Worm (Caenorhabditis elegans): ENCODE data around the gene icd-1.
"Not testable (repeated sequence)": the region's sequence is repeated elsewhere in the genome, so short reads cannot be mapped to it uniquely, and the experiment has no call there.

Gene icd-1

DNA sequence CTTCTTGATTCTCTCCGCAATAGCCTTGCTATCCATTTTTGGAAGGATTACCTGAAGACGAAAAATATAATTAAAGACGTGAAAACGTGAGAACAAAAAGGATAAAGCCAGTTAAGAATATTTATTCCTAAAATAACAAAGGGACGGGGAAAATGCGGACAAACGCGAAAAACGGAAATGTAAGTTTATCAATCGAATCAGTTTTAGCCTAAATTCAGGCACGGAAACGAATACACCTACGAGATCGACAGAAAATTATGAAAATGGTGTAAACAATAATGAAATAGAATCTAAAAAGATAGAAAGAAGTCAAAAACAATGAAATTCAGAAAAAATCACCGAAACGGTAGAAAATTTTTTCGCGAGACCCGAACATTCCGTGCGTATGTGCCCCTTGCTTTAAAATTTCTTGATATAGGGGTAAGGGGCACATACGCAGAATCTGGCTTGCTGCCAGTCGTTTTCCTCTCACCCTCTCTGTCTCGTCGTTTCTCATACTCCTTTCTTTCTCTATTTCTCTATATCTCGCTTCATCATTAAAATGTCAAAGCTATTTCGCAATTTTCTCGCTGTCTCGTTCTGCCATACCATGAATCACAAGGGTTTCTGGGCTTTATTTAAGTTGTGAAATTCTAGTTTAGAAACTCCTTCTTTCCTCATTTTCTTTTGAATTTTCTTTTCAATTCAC is at the start of gene icd-1:
Gene icd-1, minus strand, starts transcription at position 51 of the 688 bp plus-strand sequence.
- TF ChIP-seq dao-5 (tag; optimal IDR thresholded peaks at IDR 0.05): no peak
- TF ChIP-seq him-1 (tag; optimal IDR thresholded peaks at IDR 0.05): peak; percentile 78
- TF ChIP-seq W03F9.2 (tag; optimal IDR thresholded peaks at IDR 0.05): peak; percentile 95

DNA sequence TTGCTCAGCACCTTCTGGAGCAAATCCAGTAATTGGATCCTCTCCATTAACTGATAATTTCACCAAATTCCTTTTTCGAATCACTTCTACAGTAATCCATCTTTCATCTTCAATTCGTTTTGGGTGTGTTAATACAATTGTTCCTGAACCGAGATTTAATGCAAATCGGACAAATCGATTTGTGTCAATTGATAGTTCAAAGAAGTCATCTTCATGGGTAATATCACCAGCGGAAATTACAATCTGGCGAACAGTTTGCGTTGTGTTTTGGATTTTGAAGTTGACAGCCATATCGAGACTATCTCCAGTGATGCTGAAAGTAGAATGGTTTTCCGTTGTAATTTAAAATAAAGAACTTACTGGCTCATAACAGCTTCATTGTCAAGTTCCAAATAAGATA is 49.4 kb upstream of the icd-1 start:
- TF ChIP-seq W03F9.2 (tag; optimal IDR thresholded peaks at IDR 0.05): no peak
- TF ChIP-seq him-1 (tag; optimal IDR thresholded peaks at IDR 0.05): no peak
- TF ChIP-seq dao-5 (tag; optimal IDR thresholded peaks at IDR 0.05): no peak

DNA sequence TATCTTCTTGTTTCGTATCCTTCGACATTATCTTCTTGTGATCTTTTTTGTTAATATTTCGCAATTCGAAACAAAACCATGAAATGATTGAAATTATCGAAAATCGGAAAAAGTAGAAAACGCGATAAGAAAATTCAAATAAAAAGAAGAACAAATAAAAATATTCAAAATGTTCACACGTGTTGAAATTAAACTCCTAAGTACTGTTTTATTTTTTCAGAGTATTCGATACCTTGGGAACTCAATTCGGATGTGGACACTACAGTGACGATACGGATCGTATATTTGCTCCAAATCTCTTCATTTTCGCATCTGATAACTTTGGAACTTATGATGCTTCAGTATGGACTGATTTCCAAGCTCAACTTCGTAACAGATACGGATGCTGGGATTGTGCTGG is 47.7 kb upstream of the icd-1 start, which contains the start of gene T19D12.5:
Gene T19D12.5, minus strand, starts transcription at position 101 of the 400 bp plus-strand sequence.
- no peak for TF ChIP-seq him-1 (tag; optimal IDR thresholded peaks at IDR 0.05)
- TF ChIP-seq W03F9.2 (tag; optimal IDR thresholded peaks at IDR 0.05): no peak
- TF ChIP-seq dao-5 (tag; optimal IDR thresholded peaks at IDR 0.05): no peak

DNA sequence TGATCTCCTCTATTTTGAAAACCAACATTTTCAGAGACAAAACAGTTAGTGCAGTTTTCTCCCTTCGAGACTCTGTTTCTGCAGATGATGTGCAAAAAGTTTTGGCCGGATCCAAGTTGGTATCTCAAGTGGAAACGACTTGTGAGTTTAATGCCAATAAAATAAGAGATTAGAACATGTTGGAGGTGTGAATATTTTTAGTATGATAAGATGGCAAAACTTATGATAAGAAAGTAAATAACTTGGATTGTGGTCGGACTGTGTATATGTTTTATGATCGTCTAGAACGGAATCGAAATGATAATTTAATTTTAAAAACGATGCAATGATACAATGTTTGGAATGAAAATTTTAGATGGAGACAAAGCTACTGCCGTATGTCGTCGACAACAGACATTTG is 43.5 kb upstream of the icd-1 start:
- no peak for TF ChIP-seq dao-5 (tag; optimal IDR thresholded peaks at IDR 0.05)
- no peak for TF ChIP-seq him-1 (tag; optimal IDR thresholded peaks at IDR 0.05)
- no peak for TF ChIP-seq W03F9.2 (tag; optimal IDR thresholded peaks at IDR 0.05)

DNA sequence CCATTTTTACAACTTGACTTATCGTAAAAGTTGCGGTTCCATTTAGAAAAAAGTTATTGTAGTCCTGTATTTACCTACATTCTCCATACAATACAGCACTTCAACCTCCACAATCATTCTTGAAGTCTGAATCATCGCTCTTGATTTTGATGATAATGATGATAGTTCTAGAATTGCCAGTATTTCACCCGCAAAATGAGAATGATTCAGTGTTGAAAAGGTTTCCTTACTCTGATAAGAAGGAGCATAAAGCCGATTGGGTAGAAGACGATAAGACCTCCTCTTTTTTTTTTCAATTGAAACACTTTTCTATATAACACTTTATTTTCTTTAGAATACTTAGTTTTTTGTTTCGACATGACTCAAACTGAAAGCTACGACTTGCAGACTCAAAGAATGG is 42.4 kb upstream of the icd-1 start, which contains the start of gene T19D12.4:
Gene T19D12.4, plus strand, starts transcription at position 295 of the 400 bp plus-strand sequence.
- TF ChIP-seq him-1 (tag; optimal IDR thresholded peaks at IDR 0.05) (no peak), dao-5 (tag; optimal IDR thresholded peaks at IDR 0.05) (no peak), W03F9.2 (tag; optimal IDR thresholded peaks at IDR 0.05) (no peak)

DNA sequence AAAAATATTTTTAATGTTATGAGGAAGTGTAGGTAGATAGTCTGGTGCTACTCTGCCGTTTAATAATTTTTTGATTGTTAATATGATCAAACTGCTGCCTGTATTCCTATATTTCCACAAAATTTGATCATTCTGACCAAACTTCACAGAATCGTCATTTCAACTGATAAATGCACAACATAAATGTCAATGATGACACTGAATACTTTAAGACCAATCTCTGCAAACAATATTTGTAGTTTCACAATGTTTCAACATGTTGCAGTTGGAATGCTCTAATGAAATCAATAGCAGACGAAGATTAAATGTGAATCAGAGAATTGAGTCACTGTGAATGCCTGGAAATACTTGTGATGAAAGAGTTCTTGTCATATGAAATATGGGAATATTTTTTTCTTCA is 41.3 kb upstream of the icd-1 start:
- TF ChIP-seq W03F9.2 (tag; optimal IDR thresholded peaks at IDR 0.05) (no peak), dao-5 (tag; optimal IDR thresholded peaks at IDR 0.05) (no peak), him-1 (tag; optimal IDR thresholded peaks at IDR 0.05) (no peak)

DNA sequence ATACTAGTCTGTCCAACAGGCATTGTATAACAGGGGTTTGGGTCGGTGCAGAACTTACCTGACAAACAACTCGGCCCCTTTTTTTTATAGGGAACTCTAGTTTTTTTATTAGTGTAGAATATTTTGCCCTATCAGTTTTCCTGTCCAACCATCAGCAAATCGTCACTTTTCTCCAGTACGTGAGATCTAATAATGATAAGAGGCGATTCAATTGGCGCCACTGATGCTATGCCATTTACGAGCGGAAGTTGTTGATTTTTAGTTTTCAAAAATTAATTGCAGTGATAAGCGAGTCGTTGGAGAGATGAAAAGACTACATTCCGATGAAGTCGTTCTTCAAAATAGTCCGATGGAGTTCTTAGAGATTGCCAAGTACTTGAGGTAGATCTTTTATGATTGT is 39.9 kb upstream of the icd-1 start:
- TF ChIP-seq W03F9.2 (tag; optimal IDR thresholded peaks at IDR 0.05): no peak
- TF ChIP-seq him-1 (tag; optimal IDR thresholded peaks at IDR 0.05): no peak
- TF ChIP-seq dao-5 (tag; optimal IDR thresholded peaks at IDR 0.05): no peak

DNA sequence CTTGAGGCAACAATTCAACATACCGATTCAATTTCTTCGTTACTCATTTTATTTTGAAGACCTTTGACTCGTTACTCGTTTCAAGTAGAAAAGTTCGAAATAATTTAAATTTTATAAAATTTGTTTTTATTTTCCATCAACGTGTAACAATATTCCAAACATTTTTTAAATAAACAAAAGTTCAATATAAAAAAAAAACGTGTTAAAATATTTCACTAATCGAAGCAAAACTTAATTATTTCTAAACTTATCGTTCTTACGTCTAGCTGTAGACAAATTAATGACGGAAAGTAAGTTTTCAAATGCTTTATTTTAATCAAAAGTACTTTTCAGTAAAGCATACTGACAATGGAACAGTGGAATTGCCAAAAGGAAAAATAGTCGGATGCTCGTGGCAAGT is 38.7 kb upstream of the icd-1 start, which contains the start of the genes F54H5.5 and F54H5.2:
Gene F54H5.5, minus strand, starts transcription at position 101 of the 400 bp plus-strand sequence.
Gene F54H5.2, plus strand, starts transcription at position 303 of the 400 bp plus-strand sequence.
- TF ChIP-seq dao-5, him-1, W03F9.2 (tag; optimal IDR thresholded peaks at IDR 0.05): not testable (repeated sequence)

DNA sequence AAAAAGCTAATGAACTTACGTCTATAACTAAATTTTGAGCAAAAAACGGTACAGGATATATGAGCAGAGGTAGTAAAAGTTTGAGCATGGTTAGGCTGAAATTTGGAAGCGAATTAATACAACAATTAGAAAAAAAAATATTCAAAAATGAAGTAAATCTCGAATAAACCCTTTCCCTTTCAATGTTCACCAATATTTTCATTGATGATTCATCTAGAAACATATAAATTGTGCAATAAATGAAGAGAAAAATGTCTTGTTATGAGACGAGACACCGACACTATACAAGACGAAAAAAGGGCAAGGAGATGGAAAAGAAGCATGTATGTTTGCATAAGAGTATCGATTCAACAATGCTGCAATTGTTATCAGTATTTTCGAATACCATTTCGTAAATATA is 36.8 kb upstream of the icd-1 start, which contains the start of gene F54H5.14:
Gene F54H5.14, minus strand, starts transcription at position 101 of the 400 bp plus-strand sequence.
- TF ChIP-seq him-1 (tag; optimal IDR thresholded peaks at IDR 0.05) (no peak), dao-5 (tag; optimal IDR thresholded peaks at IDR 0.05) (no peak), W03F9.2 (tag; optimal IDR thresholded peaks at IDR 0.05) (no peak)

DNA sequence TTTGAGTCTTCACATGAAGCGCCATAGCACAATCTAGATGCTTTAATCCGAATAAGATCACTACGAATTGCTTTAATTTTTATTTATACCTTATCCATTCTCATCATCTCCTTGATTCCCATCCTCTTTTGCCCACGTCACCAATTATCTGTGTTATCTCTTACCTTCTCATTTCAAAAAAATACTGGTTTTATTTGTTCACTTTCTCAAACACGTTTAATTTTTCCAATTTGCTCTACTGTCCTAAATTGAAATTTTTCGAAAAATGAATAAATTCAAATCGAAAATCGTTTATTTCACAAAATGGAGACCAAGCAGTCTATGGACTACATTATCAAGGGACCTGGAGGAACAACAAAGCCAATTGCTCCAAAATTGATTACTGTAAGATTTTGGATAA is 33.4 kb upstream of the icd-1 start, which contains the start of gene F54H5.3:
Gene F54H5.3, plus strand, starts transcription at position 301 of the 400 bp plus-strand sequence.
- no peak for TF ChIP-seq him-1 (tag; optimal IDR thresholded peaks at IDR 0.05)
- no peak for TF ChIP-seq dao-5 (tag; optimal IDR thresholded peaks at IDR 0.05)
- no peak for TF ChIP-seq W03F9.2 (tag; optimal IDR thresholded peaks at IDR 0.05)

DNA sequence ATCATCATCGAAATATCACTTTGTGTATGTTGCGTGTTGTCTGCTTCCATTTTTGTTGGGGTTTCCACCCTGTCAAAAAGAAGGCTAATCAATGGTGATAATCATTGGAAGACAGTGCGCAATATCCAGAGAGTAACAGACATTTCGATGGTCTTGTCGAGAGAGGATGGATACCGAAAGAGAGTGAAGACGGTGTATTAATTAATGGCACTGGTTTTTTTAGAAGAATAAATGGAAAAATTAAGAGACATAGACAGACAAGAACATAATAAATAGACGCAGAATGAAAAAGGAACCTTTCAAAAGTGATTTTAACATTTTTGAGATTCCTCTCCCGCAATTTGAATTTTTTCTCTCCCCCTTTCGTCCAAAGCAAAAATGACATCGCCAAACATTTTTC is 30.6 kb upstream of the icd-1 start:
- TF ChIP-seq dao-5 (tag; optimal IDR thresholded peaks at IDR 0.05): no peak
- no peak for TF ChIP-seq him-1 (tag; optimal IDR thresholded peaks at IDR 0.05)
- TF ChIP-seq W03F9.2 (tag; optimal IDR thresholded peaks at IDR 0.05): no peak

DNA sequence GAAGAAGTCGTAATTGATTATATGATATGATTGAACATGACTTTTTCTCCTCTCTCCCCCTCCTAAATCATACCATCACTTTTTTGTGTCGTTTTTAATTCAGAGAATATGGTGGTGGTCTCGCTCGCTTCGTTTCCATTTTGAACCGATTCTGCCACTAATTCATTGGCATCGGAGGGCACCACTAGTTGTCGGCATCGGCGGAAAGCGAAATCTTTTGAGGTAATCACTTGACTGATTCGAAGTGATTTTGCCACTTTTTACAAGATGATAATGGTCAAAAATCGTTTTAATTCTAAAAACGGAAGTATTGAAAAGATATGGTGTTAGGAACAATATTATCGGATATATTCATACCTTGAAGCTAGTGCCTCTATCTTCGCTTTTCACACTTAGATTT is 28.3 kb upstream of the icd-1 start, which contains the start of gene klf-3:
Gene klf-3, plus strand, starts transcription at position 109 of the 400 bp plus-strand sequence.
- TF ChIP-seq W03F9.2 (tag; optimal IDR thresholded peaks at IDR 0.05): no peak
- TF ChIP-seq him-1 (tag; optimal IDR thresholded peaks at IDR 0.05): no peak
- no peak for TF ChIP-seq dao-5 (tag; optimal IDR thresholded peaks at IDR 0.05)

DNA sequence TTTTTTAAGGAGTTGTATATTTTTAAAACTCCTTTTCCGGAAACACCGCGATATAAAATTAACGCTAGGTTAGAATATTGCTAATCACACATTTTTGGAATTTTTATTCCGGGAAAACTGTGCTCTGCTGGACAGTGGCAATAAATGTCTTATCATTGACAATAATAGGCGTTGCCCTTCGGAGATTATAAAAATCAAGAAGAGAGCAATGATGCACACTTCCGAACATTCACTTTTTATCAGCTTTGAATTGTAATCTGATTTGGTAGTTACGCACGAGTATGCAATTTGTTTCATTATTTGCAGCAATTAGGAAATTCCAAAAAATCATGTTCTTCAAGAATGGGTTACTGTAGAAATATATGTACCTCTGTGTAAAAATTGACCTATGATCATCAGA is 27.7 kb upstream of the icd-1 start:
- TF ChIP-seq him-1 (tag; optimal IDR thresholded peaks at IDR 0.05) (no peak), W03F9.2 (tag; optimal IDR thresholded peaks at IDR 0.05) (no peak), dao-5 (tag; optimal IDR thresholded peaks at IDR 0.05) (no peak)

DNA sequence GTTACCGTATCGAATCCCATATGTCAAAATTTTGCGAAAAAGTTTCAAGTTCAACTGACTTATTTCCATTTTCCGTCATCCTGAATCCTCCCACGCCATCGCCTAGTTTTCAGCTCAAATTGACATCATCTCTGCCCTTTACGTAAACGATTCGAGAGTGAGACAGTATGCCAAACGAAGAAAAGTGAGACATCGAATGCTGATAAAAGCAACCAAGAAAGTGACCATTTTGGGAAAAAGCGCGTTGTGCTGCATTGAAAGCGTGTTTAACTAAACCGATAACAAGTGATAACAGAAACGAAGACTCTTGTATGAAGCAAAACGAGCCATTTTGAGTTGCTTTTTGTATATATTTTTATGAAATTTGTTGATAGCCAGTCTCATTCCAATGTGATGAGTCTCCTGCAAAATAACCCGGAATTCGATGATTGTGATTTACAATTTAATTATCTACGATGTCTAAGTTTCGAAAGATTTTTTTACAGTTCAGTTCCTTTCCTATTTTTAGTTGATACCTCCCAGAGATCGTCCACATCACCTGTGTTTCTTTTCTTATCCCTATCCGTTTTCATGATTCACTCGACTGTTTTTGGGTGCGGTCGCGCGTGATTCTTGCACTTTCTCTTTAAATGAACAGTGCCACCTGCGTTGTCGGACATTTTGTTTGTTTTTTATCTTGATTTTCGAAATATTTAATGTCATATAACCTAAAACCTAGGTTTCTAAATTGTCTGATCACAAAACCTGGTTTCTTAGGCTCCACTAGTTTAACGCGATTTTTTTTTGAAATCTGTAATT is 27.0 kb upstream of the icd-1 start:
- TF ChIP-seq W03F9.2 (tag; optimal IDR thresholded peaks at IDR 0.05): no peak
- TF ChIP-seq him-1 (tag; optimal IDR thresholded peaks at IDR 0.05): no peak
- TF ChIP-seq dao-5 (tag; optimal IDR thresholded peaks at IDR 0.05): no peak

All from whole organism, L4/young adult.